Fruit fly (Drosophila melanogaster) whole organism, prepupa: ENCODE measurements around the gene Snoo.

ENCODE experiments used
- Blimp-1 ChIP-seq: fragments of 200-800 bp; sonication (Bioruptor generic); optimal IDR thresholded peaks from 3 replicates; lab custom pipeline; 2017; ENCODE audit warnings: missing biosample characterization, missing genetic modification characterization, mild to moderate bottlenecking, moderate library complexity, missing genetic modification reagents
- CG10669 ChIP-seq: fragments of 200-800 bp; sonication (Bioruptor generic); optimal IDR thresholded peaks from 3 replicates; lab custom pipeline; 2018; ENCODE audit warnings: missing biosample characterization, mild to moderate bottlenecking, missing genetic modification characterization, moderate library complexity
- CG11294 ChIP-seq: fragments of 200-800 bp; sonication (Bioruptor generic); IDR thresholded peaks from 2 replicates; pipeline ENCODE4 v1.3.6; 2022; ENCODE audit warnings: missing biosample characterization, missing genetic modification characterization
- CG11762 ChIP-seq: fragments of 200-800 bp; sonication (Bioruptor generic); optimal IDR thresholded peaks from 3 replicates; lab custom pipeline; 2016; ENCODE audit warnings: missing biosample characterization, missing genetic modification characterization; ENCODE audit not compliant: insufficient read depth
- CG11902 ChIP-seq: fragments of 200-800 bp; sonication (Bioruptor generic); optimal IDR thresholded peaks from 3 replicates; lab custom pipeline; 2016; ENCODE audit warnings: missing biosample characterization, missing genetic modification characterization
- CG1621 ChIP-seq: fragments of 200-800 bp; sonication (Bioruptor generic); optimal IDR thresholded peaks from 3 replicates; lab custom pipeline; 2018; ENCODE audit warnings: missing biosample characterization, mild to moderate bottlenecking, missing genetic modification characterization
- CG16779 ChIP-seq: fragments of 200-800 bp; sonication (Bioruptor generic); optimal IDR thresholded peaks from 3 replicates; lab custom pipeline; 2017; ENCODE audit warnings: missing biosample characterization, mild to moderate bottlenecking, missing genetic modification characterization
- CG31627 ChIP-seq: fragments of 200-800 bp; sonication (Bioruptor generic); optimal IDR thresholded peaks from 3 replicates; lab custom pipeline; 2016; ENCODE audit warnings: missing biosample characterization, missing genetic modification characterization
- CG32006 ChIP-seq: fragments of 200-800 bp; sonication (Bioruptor generic); optimal IDR thresholded peaks from 3 replicates; lab custom pipeline; 2017; ENCODE audit warnings: missing biosample characterization, mild to moderate bottlenecking, missing genetic modification characterization
- CG34406 ChIP-seq: fragments of 200-800 bp; sonication (Bioruptor generic); optimal IDR thresholded peaks from 3 replicates; lab custom pipeline; 2016; ENCODE audit warnings: missing biosample characterization, missing genetic modification characterization
- CG3919 ChIP-seq: fragments of 200-800 bp; sonication (Bioruptor generic); optimal IDR thresholded peaks from 3 replicates; lab custom pipeline; 2016; ENCODE audit warnings: missing biosample characterization, missing genetic modification characterization
- CG4318 ChIP-seq: fragments of 200-800 bp; sonication (Bioruptor generic); optimal IDR thresholded peaks from 3 replicates; lab custom pipeline; 2017; ENCODE audit warnings: missing biosample characterization, mild to moderate bottlenecking, missing genetic modification characterization
- CG6163 ChIP-seq: fragments of 200-800 bp; sonication (Bioruptor generic); IDR thresholded peaks from 3 replicates; pipeline ENCODE4 v1.3.6; 2022; ENCODE audit warnings: missing biosample characterization, missing genetic modification characterization
- CG6276 ChIP-seq: fragments of 200-800 bp; sonication (Bioruptor generic); optimal IDR thresholded peaks from 2 replicates; lab custom pipeline; 2017; ENCODE audit warnings: missing biosample characterization, mild to moderate bottlenecking, missing genetic modification characterization
- CG6792 ChIP-seq: fragments of 200-800 bp; sonication (Bioruptor generic); optimal IDR thresholded peaks from 3 replicates; lab custom pipeline; 2016; ENCODE audit warnings: missing biosample characterization, missing genetic modification characterization
- CG6808 ChIP-seq: fragments of 200-800 bp; sonication (Bioruptor generic); optimal IDR thresholded peaks from 3 replicates; lab custom pipeline; 2017; ENCODE audit warnings: missing biosample characterization, missing genetic modification characterization, mild to moderate bottlenecking, moderate library complexity, missing genetic modification reagents
- CG6854 ChIP-seq: fragments of 200-800 bp; sonication (Bioruptor generic); optimal IDR thresholded peaks from 2 replicates; lab custom pipeline; 2017; ENCODE audit warnings: missing biosample characterization, mild to moderate bottlenecking, missing genetic modification characterization
- CG7368 ChIP-seq: fragments of 200-800 bp; sonication (Bioruptor generic); optimal IDR thresholded peaks from 3 replicates; lab custom pipeline; 2016; ENCODE audit warnings: missing biosample characterization, missing genetic modification characterization
- CG8119 ChIP-seq: fragments of 200-800 bp; sonication (Bioruptor generic); IDR thresholded peaks from 3 replicates; pipeline ENCODE4 v1.3.6; 2022; ENCODE audit warnings: missing biosample characterization, missing genetic modification characterization
- CG9139 ChIP-seq: fragments of 200-800 bp; sonication (Bioruptor generic); optimal IDR thresholded peaks from 3 replicates; lab custom pipeline; 2017; ENCODE audit warnings: missing biosample characterization, mild to moderate bottlenecking, missing genetic modification characterization
- Eip75B ChIP-seq: fragments of 200-800 bp; sonication (Bioruptor generic); optimal IDR thresholded peaks from 3 replicates; lab custom pipeline; 2016; ENCODE audit warnings: missing biosample characterization, missing genetic modification characterization
- Eip78C ChIP-seq: fragments of 200-800 bp; sonication (Bioruptor generic); peaks from one replicate; lab custom pipeline; 2016; ENCODE audit warnings: missing biosample characterization, missing genetic modification characterization
- Eip93F ChIP-seq: fragments of 200-800 bp; sonication (Bioruptor generic); optimal IDR thresholded peaks from 2 replicates; lab custom pipeline; 2016; ENCODE audit warnings: missing biosample characterization, mild to moderate bottlenecking, missing genetic modification characterization
- Ets21C ChIP-seq: fragments of 200-800 bp; sonication (Bioruptor generic); optimal IDR thresholded peaks from 3 replicates; lab custom pipeline; 2016; ENCODE audit warnings: missing biosample characterization, missing genetic modification characterization
- Ets96B ChIP-seq: fragments of 200-800 bp; optimal IDR thresholded peaks from 2 replicates; lab custom pipeline; 2019; ENCODE audit warnings: missing biosample characterization, mild to moderate bottlenecking, missing genetic modification characterization, moderate library complexity
- Gug ChIP-seq: fragments of 200-800 bp; sonication (Bioruptor generic); IDR thresholded peaks from 2 replicates; pipeline ENCODE4 v1.3.6; 2022; ENCODE audit warnings: missing biosample characterization, missing genetic modification characterization
- Hr38 ChIP-seq: sonication (Bioruptor generic); optimal IDR thresholded peaks from 2 replicates; lab custom pipeline; 2016; ENCODE audit warnings: missing biosample characterization, missing genetic modification characterization
- Hr39 ChIP-seq: fragments of 200-800 bp; sonication (Bioruptor generic); optimal IDR thresholded peaks from 2 replicates; lab custom pipeline; 2016; ENCODE audit warnings: missing biosample characterization, missing genetic modification characterization
- Hr4 ChIP-seq: fragments of 200-800 bp; sonication (Bioruptor generic); optimal IDR thresholded peaks from 3 replicates; lab custom pipeline; 2016; ENCODE audit warnings: missing biosample characterization, missing genetic modification characterization
- Lpt ChIP-seq: fragments of 200-800 bp; sonication (Bioruptor generic); optimal IDR thresholded peaks from 3 replicates; lab custom pipeline; 2016; ENCODE audit warnings: missing biosample characterization, missing genetic modification characterization
- OdsH ChIP-seq: fragments of 200-800 bp; sonication (Bioruptor generic); optimal IDR thresholded peaks from 3 replicates; lab custom pipeline; 2016; ENCODE audit warnings: missing biosample characterization, missing genetic modification characterization
- Smox ChIP-seq: fragments of 200-800 bp; sonication (Bioruptor generic); optimal IDR thresholded peaks from 3 replicates; lab custom pipeline; 2016; ENCODE audit warnings: missing biosample characterization, missing genetic modification characterization
- Sox102F ChIP-seq: fragments of 200-800 bp; sonication (Bioruptor generic); optimal IDR thresholded peaks from 2 replicates; lab custom pipeline; 2016; ENCODE audit warnings: missing biosample characterization, mild to moderate bottlenecking, missing genetic modification characterization
- Sox14 ChIP-seq: fragments of 200-800 bp; sonication (Bioruptor generic); optimal IDR thresholded peaks from 3 replicates; lab custom pipeline; 2016; ENCODE audit warnings: missing biosample characterization, missing genetic modification characterization
- Sox15 ChIP-seq: fragments of 200-800 bp; sonication (Bioruptor generic); optimal IDR thresholded peaks from 3 replicates; lab custom pipeline; 2016; ENCODE audit warnings: missing biosample characterization, missing genetic modification characterization
- achi ChIP-seq: fragments of 200-800 bp; sonication (Bioruptor generic); optimal IDR thresholded peaks from 3 replicates; lab custom pipeline; 2016; ENCODE audit warnings: missing biosample characterization, missing genetic modification characterization
- cyc ChIP-seq: fragments of 200-800 bp; sonication (Bioruptor generic); optimal IDR thresholded peaks from 3 replicates; lab custom pipeline; 2016; ENCODE audit warnings: missing biosample characterization, missing genetic modification characterization
- dac ChIP-seq: fragments of 200-800 bp; sonication (Bioruptor generic); optimal IDR thresholded peaks from 2 replicates; lab custom pipeline; 2017; ENCODE audit warnings: missing biosample characterization, mild to moderate bottlenecking, missing genetic modification characterization
- dsx ChIP-seq: fragments of 200-800 bp; optimal IDR thresholded peaks from 3 replicates; lab custom pipeline; 2019; ENCODE audit warnings: missing biosample characterization, mild to moderate bottlenecking, missing genetic modification characterization, moderate library complexity; ENCODE audit not compliant: poor library complexity, severe bottlenecking
- esn ChIP-seq: fragments of 200-800 bp; sonication (Bioruptor generic); optimal IDR thresholded peaks from 2 replicates; lab custom pipeline; 2016; ENCODE audit warnings: missing biosample characterization, mild to moderate bottlenecking, missing genetic modification characterization, moderate library complexity
- fd59A ChIP-seq: fragments of 200-800 bp; sonication (Bioruptor generic); optimal IDR thresholded peaks from 2 replicates; lab custom pipeline; 2017; ENCODE audit warnings: missing biosample characterization, mild to moderate bottlenecking, missing genetic modification characterization, missing genetic modification reagents
- fd85E ChIP-seq: fragments of 200-800 bp; sonication (Bioruptor generic); optimal IDR thresholded peaks from 3 replicates; lab custom pipeline; 2016; ENCODE audit warnings: missing biosample characterization, missing genetic modification characterization
- fkh ChIP-seq: fragments of 200-800 bp; sonication (Bioruptor generic); optimal IDR thresholded peaks from 3 replicates; lab custom pipeline; 2017; ENCODE audit warnings: missing biosample characterization, mild to moderate bottlenecking, missing genetic modification characterization, moderate library complexity
- lz ChIP-seq: fragments of 200-800 bp; sonication (Bioruptor generic); optimal IDR thresholded peaks from 3 replicates; lab custom pipeline; 2016; ENCODE audit warnings: missing biosample characterization, missing genetic modification characterization
- net ChIP-seq: fragments of 200-800 bp; sonication (Bioruptor generic); optimal IDR thresholded peaks from 3 replicates; lab custom pipeline; 2016; ENCODE audit warnings: missing biosample characterization, missing genetic modification characterization
- pdm3 ChIP-seq: fragments of 200-800 bp; sonication (Bioruptor generic); optimal IDR thresholded peaks from 3 replicates; lab custom pipeline; 2016; ENCODE audit warnings: missing biosample characterization, missing genetic modification characterization
- salr ChIP-seq, 2 experiments: fragments of 200-800 bp; sonication (Bioruptor generic); optimal IDR thresholded peaks; 3 replicates each; lab custom pipeline; 2016 to 2018; ENCODE audit warnings: missing biosample characterization in 2 of 2, missing genetic modification characterization in 2 of 2, mild to moderate bottlenecking in 1 of 2
- ss ChIP-seq, 2 experiments: fragments of 200-800 bp; sonication (Bioruptor generic); optimal IDR thresholded peaks; 2 replicates in 1 of 2; 3 replicates in 1 of 2; lab custom pipeline; 2017 to 2018; ENCODE audit warnings: mild to moderate bottlenecking in 2 of 2, missing biosample characterization in 2 of 2, missing genetic modification characterization in 2 of 2, moderate library complexity in 1 of 2
- svp ChIP-seq: fragments of 200-800 bp; sonication (Bioruptor generic); peaks from one replicate; lab custom pipeline; 2016; ENCODE audit warnings: missing biosample characterization, missing genetic modification characterization
- topi ChIP-seq: fragments of 200-800 bp; sonication (Bioruptor generic); optimal IDR thresholded peaks from 3 replicates; lab custom pipeline; 2016; ENCODE audit warnings: missing biosample characterization, missing genetic modification characterization
- vri ChIP-seq: fragments of 200-800 bp; sonication (Bioruptor generic); optimal IDR thresholded peaks from 3 replicates; lab custom pipeline; 2016; ENCODE audit warnings: missing biosample characterization, mild to moderate bottlenecking, missing genetic modification characterization

Gene Snoo

DNA sequence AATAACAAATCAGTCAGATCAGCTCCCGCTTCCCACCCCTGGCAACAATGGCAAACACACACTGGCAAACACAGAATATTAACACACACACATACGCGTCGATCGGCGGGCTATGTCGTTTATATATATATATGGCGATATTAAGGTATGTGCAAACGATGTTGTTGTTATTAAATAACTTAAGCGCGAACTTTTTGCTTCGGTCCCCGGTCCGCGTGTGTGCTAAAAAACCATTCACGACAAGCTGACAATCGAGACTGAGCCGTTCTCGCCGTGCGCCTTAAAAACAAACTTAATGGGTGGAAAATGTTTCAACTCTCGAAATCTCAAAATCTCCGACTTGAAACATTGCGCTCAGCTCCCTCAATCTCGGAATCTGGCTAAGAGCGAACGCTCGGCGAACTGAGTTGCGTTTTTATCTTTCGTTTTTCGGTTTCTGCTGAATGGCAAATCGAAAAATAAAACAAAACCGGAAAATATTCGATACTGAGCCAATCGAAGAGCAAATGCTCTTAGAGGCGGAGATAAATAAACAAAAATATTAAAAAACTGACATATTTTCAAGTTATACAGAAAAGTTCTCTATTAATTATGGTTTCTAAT, 104.6 kb downstream of the Snoo start, which contains the start of gene spz3:
Gene spz3, minus strand, starts transcription at position 261 of the 603 bp plus-strand sequence.
- TF ChIP-seq Blimp-1 (GFP tag; lab: Kevin White, UChicago) (peak; percentile 41), Smox (GFP tag; lab: Kevin White, UChicago) (no peak), CG10669 (GFP tag; lab: Kevin White, UChicago) (peak; percentile 71), achi (GFP tag; lab: Kevin White, UChicago) (peak; percentile 13), OdsH (GFP tag; lab: Kevin White, UChicago) (peak; percentile 1), CG9139 (GFP tag; lab: Kevin White, UChicago) (peak; percentile 82), CG11902 (GFP tag; lab: Kevin White, UChicago) (no peak), CG11762 (GFP tag; lab: Kevin White, UChicago) (no peak), Ets21C (no peak), Eip75B (GFP tag; lab: Kevin White, UChicago) (peak; percentile 43), CG34406 (GFP tag; lab: Kevin White, UChicago) (peak; percentile 61), Hr38 (GFP tag; lab: Kevin White, UChicago) (no peak), vri (peak; percentile 63), CG32006 (GFP tag; lab: Kevin White, UChicago) (no peak), esn (GFP tag; lab: Kevin White, UChicago) (no peak), CG4318 (GFP tag; lab: Kevin White, UChicago) (no peak), topi (GFP tag; lab: Kevin White, UChicago) (no peak), Sox15 (no peak), net (GFP tag; lab: Kevin White, UChicago) (peak; percentile 79), CG6808 (GFP tag; lab: Kevin White, UChicago) (peak; percentile 83), fd85E (GFP tag; lab: Kevin White, UChicago) (no peak), Sox14 (GFP tag; lab: Kevin White, UChicago) (no peak), CG7368 (GFP tag; lab: Kevin White, UChicago) (no peak), fd59A (GFP tag; lab: Kevin White, UChicago) (peak; percentile 22), Hr4 (GFP tag; lab: Kevin White, UChicago) (no peak), pdm3 (peak; percentile 53), CG6792 (GFP tag; lab: Kevin White, UChicago) (peak; percentile 6), salr (GFP tag; optimal IDR thresholded peaks at IDR 0.05; lab: Kevin White, UChicago) (peak; percentile 9 to 33), CG3919 (GFP tag; lab: Kevin White, UChicago) (peak; percentile 42), CG16779 (tag; lab: Kevin White, UChicago) (peak; percentile 87), ss (GFP tag; optimal IDR thresholded peaks at IDR 0.05; lab: Kevin White, UChicago) (peak; percentile 80 to 88), CG1621 (peak; percentile 78), svp (GFP tag; lab: Kevin White, UChicago) (no peak), Eip78C (GFP tag; lab: Kevin White, UChicago) (peak; percentile 70), Hr39 (GFP tag; lab: Kevin White, UChicago) (no peak), lz (GFP tag; lab: Kevin White, UChicago) (peak; percentile 9), CG6163 (GFP tag; lab: Robert Waterston, UW) (peak; percentile 92), CG6854 (peak; percentile 74), dac (GFP tag; lab: Kevin White, UChicago) (no peak), CG11294 (GFP tag; lab: Robert Waterston, UW) (no peak), Lpt (peak; percentile 23), dsx (GFP tag; lab: Kevin White, UChicago) (peak; percentile 71), fkh (GFP tag; lab: Kevin White, UChicago) (no peak), Sox102F (GFP tag; lab: Kevin White, UChicago) (peak; percentile 37), CG31627 (GFP tag; lab: Kevin White, UChicago) (no peak), CG8119 (GFP tag; lab: Robert Waterston, UW) (peak; percentile 84), cyc (GFP tag; lab: Kevin White, UChicago) (no peak), CG6276 (GFP tag; lab: Kevin White, UChicago) (peak; percentile 82), Gug (GFP tag; lab: Robert Waterston, UW) (peak; percentile 27; the same call in 1 of the 2 replicates), Eip93F (GFP tag; lab: Kevin White, UChicago) (peak; percentile 61), Ets96B (tag; lab: Kevin White, UChicago) (peak; percentile 68)
